Worm (Caenorhabditis elegans) whole organism, early embryonic: ENCODE data around the gene T28A8.8.

Experiments used
- F13C5.2 ChIP-seq: sonication (generic microtip); optimal IDR thresholded peaks from 2 replicates; lab custom pipeline; 2017; ENCODE audit warnings: mild to moderate bottlenecking, missing genetic modification characterization, inconsistent platforms, missing compliant biosample characterization
- ama-1 ChIP-seq: fragments of 150-350 bp; optimal IDR thresholded peaks from 2 replicates; lab custom pipeline; 2014
- ceh-13 ChIP-seq: fragments of 200-800 bp; sonication (Bioruptor generic); optimal IDR thresholded peaks from 2 replicates; lab custom pipeline; 2018; ENCODE audit warnings: mild to moderate bottlenecking, missing genetic modification characterization, missing compliant biosample characterization
- ceh-36 ChIP-seq: sonication (generic microtip); optimal IDR thresholded peaks from 2 replicates; lab custom pipeline; 2016; ENCODE audit warnings: missing genetic modification characterization, inconsistent platforms, missing compliant biosample characterization
- ets-7 ChIP-seq: sonication (generic microtip); optimal IDR thresholded peaks from 2 replicates; lab custom pipeline; 2016; ENCODE audit warnings: missing genotype, missing genetic modification characterization, missing compliant biosample characterization
- flt-1 ChIP-seq: fragments of 200-800 bp; sonication (Bioruptor generic); IDR thresholded peaks from 2 replicates; pipeline ENCODE4 v1.3.6; 2022; ENCODE audit warnings: missing genetic modification characterization, missing compliant biosample characterization
- hmbx-1 ChIP-seq: sonication (generic microtip); optimal IDR thresholded peaks from 2 replicates; lab custom pipeline; 2016; ENCODE audit warnings: mild to moderate bottlenecking, missing genetic modification characterization, missing compliant biosample characterization
- hmg-4 ChIP-seq: fragments of 200-800 bp; sonication (Bioruptor generic); optimal IDR thresholded peaks from 2 replicates; lab custom pipeline; 2018; ENCODE audit warnings: mild to moderate bottlenecking, missing genetic modification characterization, missing compliant biosample characterization
- pes-1 ChIP-seq: fragments of 200-800 bp; sonication (Bioruptor generic); IDR thresholded peaks from 2 replicates; pipeline ENCODE4 v1.3.6; 2022; ENCODE audit warnings: missing genetic modification reagents, missing genetic modification characterization, missing compliant biosample characterization
- sea-1 ChIP-seq: fragments of 200-800 bp; sonication (Bioruptor generic); conservative IDR thresholded peaks from 2 replicates; pipeline ENCODE4 v1.3.6; 2022; ENCODE audit warnings: missing genetic modification characterization, missing compliant biosample characterization
- tbx-11 ChIP-seq: fragments of 200-800 bp; sonication (Bioruptor generic); IDR thresholded peaks from 2 replicates; pipeline ENCODE4 v1.3.6; 2022; ENCODE audit warnings: missing genetic modification characterization, missing compliant biosample characterization
- tbx-37 ChIP-seq: fragments of 200-800 bp; sonication (Bioruptor generic); conservative IDR thresholded peaks from 2 replicates; pipeline ENCODE4 v1.3.6; 2022; ENCODE audit warnings: missing genetic modification reagents, missing genetic modification characterization, missing compliant biosample characterization

DNA sequence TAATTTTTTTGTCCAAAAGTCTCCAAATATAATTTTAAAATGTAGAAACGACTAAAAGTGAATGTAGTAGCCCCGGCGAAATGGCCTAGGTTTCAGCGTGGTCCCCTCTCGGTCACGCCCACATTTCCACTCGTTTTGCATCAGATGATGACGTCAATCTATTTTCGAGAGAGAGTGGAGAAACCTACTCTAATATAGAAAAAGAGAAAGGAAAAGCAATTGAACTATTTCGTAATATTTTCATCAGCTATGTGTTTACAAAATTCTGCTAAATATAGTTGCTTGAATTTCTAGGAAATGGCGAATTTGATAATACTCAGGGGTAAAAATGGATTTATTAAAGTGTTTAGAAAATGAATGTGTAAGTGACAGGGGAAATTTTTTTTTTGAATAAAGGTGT, 46.8 kb upstream of the T28A8.8 start:
- TF ChIP-seq ets-7 (tag; lab: Kevin White, UChicago): no peak
- TF ChIP-seq hmg-4: no peak
- no peak for TF ChIP-seq ama-1 (lab: Kevin White, UChicago)
- TF ChIP-seq flt-1: no peak
- TF ChIP-seq tbx-11 (GFP tag; lab: Robert Waterston, UW): no peak
- TF ChIP-seq hmbx-1 (tag; lab: Kevin White, UChicago): no peak
- no peak for TF ChIP-seq ceh-36 (tag; lab: Kevin White, UChicago)
- TF ChIP-seq sea-1: no peak
- no peak for TF ChIP-seq ceh-13
- no peak for TF ChIP-seq tbx-37 (GFP tag; lab: Robert Waterston, UW)
- no peak for TF ChIP-seq F13C5.2 (tag; lab: Kevin White, UChicago)
- TF ChIP-seq pes-1: no peak
